Fruit fly (Drosophila melanogaster): ENCODE measurements around the gene Dpck.

Gene Dpck

DNA sequence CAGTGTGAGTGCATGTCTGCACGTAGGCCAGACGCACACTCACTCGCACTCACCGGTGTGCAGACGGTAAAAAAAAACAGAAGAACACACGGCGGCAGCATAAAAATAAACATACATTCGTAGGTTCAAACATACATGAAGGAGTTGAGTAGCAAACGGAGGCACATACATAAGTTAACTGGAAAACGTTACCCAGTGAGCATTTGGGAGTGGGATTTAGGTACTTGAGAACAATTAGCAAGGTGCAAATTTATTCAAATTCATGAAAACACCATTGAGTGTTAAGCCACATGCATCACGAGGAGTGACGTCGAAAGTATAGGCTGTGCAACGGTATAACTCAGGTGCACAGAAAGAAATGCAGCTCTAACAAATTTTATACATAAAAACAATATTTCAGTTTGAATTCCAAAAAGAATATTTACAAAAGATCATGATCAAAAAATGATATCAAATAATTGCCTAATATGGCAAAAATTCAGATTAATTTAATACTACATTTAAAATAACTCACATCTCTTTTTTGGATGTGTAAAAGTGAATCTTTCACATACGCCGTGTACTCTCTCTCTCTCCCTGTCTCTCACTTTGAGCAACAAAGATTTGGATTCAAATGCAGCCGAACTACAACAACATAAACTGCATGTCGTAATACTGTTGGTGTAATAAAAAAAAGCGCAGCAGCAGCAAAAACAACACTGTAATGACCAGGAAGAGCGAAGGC is 26.8 kb downstream of the Dpck start (continued):
- peak; percentile 91 for TF ChIP-seq Med (GFP tag)
- TF ChIP-seq CG14050 (GFP tag; IDR thresholded peaks at IDR 0.05): no peak
- no peak for TF ChIP-seq lmd (GFP tag; IDR thresholded peaks at IDR 0.05)
- peak; percentile 87 for TF ChIP-seq Dad (GFP tag; optimal IDR thresholded peaks at IDR 0.05)
- no peak for TF ChIP-seq Gsc (GFP tag; IDR thresholded peaks at IDR 0.05)
- peak; percentile 63 for TF ChIP-seq Fer1 (GFP tag; optimal IDR thresholded peaks at IDR 0.05)
- TF ChIP-seq Poxn (GFP tag; IDR thresholded peaks at IDR 0.05): no peak
- peak; percentile 90 for TF ChIP-seq CG12219 (GFP tag; optimal IDR thresholded peaks at IDR 0.05)
- TF ChIP-seq Dbx (GFP tag; IDR thresholded peaks at IDR 0.05): no peak
- TF ChIP-seq CG6654 (GFP tag; optimal IDR thresholded peaks at IDR 0.05): peak; percentile 74
- TF ChIP-seq ash1 (GFP tag; optimal IDR thresholded peaks at IDR 0.05): no peak
- no peak for TF ChIP-seq CG3726 (GFP tag; IDR thresholded peaks at IDR 0.05)
- peak; percentile 57 for TF ChIP-seq sug (tag; optimal IDR thresholded peaks at IDR 0.05)
- TF ChIP-seq sqz (GFP tag; optimal IDR thresholded peaks at IDR 0.05): peak; percentile 93
- TF ChIP-seq repo (GFP tag; optimal IDR thresholded peaks at IDR 0.05): peak; percentile 82
- TF ChIP-seq chif (GFP tag; optimal IDR thresholded peaks at IDR 0.05): peak; percentile 92 to 97
- TF ChIP-seq CG4328 (GFP tag; optimal IDR thresholded peaks at IDR 0.05): peak; percentile 88
- no peak for TF ChIP-seq stc (GFP tag; IDR thresholded peaks at IDR 0.05)
- TF ChIP-seq PHDP (tag; optimal IDR thresholded peaks at IDR 0.05): peak; percentile 95
- TF ChIP-seq CkIIα-i1 (GFP tag; IDR thresholded peaks at IDR 0.05): no peak
- TF ChIP-seq pnt (GFP tag; optimal IDR thresholded peaks at IDR 0.05): peak; percentile 88
- TF ChIP-seq CG12155 (GFP tag; optimal IDR thresholded peaks at IDR 0.05): peak; percentile 87
- peak; percentile 93 for TF ChIP-seq bab2 (GFP tag; optimal IDR thresholded peaks at IDR 0.05)
- peak; percentile 82 for TF ChIP-seq run (tag; optimal IDR thresholded peaks at IDR 0.05)
- TF ChIP-seq aop (GFP tag; IDR thresholded peaks at IDR 0.05): no peak
- TF ChIP-seq CG10431 (GFP tag; optimal IDR thresholded peaks at IDR 0.05): peak; percentile 97
- TF ChIP-seq D19B (GFP tag; optimal IDR thresholded peaks at IDR 0.05): peak; percentile 31
- peak; percentile 99 for TF ChIP-seq Sox102F (GFP tag; optimal IDR thresholded peaks at IDR 0.05)
- TF ChIP-seq slou (GFP tag; optimal IDR thresholded peaks at IDR 0.05): peak; percentile 69
- TF ChIP-seq Hsf (GFP tag; optimal IDR thresholded peaks at IDR 0.05): peak; percentile 94
- TF ChIP-seq CG1792 (GFP tag; optimal IDR thresholded peaks at IDR 0.05): peak; percentile 86
- TF ChIP-seq jigr1 (GFP tag; IDR thresholded peaks at IDR 0.05): no peak
- TF ChIP-seq Sin3A (optimal IDR thresholded peaks at IDR 0.05): no peak
- TF ChIP-seq CG6791 (GFP tag; IDR thresholded peaks at IDR 0.05; ENCODE audit: partially characterized antibody): no peak
- peak; percentile 80 for TF ChIP-seq CG15073 (GFP tag; optimal IDR thresholded peaks at IDR 0.05)
- peak; percentile 74 for TF ChIP-seq ab (GFP tag; optimal IDR thresholded peaks at IDR 0.05)
- no peak for TF ChIP-seq yki (optimal IDR thresholded peaks at IDR 0.05)
- peak; percentile 93 for TF ChIP-seq ewg (GFP tag; optimal IDR thresholded peaks at IDR 0.05)
- TF ChIP-seq Lpt (GFP tag; optimal IDR thresholded peaks at IDR 0.05): no peak
- TF ChIP-seq CG15696 (tag; optimal IDR thresholded peaks at IDR 0.05): peak; percentile 99
- TF ChIP-seq Abd-B (GFP tag; optimal IDR thresholded peaks at IDR 0.05): peak; percentile 92
- TF ChIP-seq HLH3B (GFP tag; IDR thresholded peaks at IDR 0.05): no peak
- TF ChIP-seq CG4282 (GFP tag; optimal IDR thresholded peaks at IDR 0.05): peak; percentile 61
- peak; percentile 69 for TF ChIP-seq CG31365 (tag; optimal IDR thresholded peaks at IDR 0.05)
- TF ChIP-seq ac (GFP tag; optimal IDR thresholded peaks at IDR 0.05): peak; percentile 93
- peak; percentile 77 for TF ChIP-seq Hmx (GFP tag; optimal IDR thresholded peaks at IDR 0.05)
- TF ChIP-seq ap (GFP tag; IDR thresholded peaks at IDR 0.05): no peak
- TF ChIP-seq CG5245 (GFP tag; optimal IDR thresholded peaks at IDR 0.05): peak; percentile 93
- peak; percentile 81 for TF ChIP-seq CG4854 (GFP tag; optimal IDR thresholded peaks at IDR 0.05)
- no peak for TF ChIP-seq lov (optimal IDR thresholded peaks at IDR 0.05)
- TF ChIP-seq lov (GFP tag; IDR thresholded peaks at IDR 0.05): no peak
- peak; percentile 89 for TF ChIP-seq CG17186 (GFP tag; optimal IDR thresholded peaks at IDR 0.05)

All from whole organism, embryonic.